Fruit fly (Drosophila melanogaster) whole organism, prepupa: ENCODE results near the gene Arl5.
A peak's percentile ranks its signal among the peaks of the same experiment; 100 is the strongest.

Experiments used
- Blimp-1 ChIP-seq: fragments of 200-800 bp; sonication (Bioruptor generic); optimal IDR thresholded peaks from 3 replicates; lab custom pipeline; 2017; ENCODE audit warnings: missing biosample characterization, missing genetic modification characterization, mild to moderate bottlenecking, moderate library complexity, missing genetic modification reagents
- CG10669 ChIP-seq: fragments of 200-800 bp; sonication (Bioruptor generic); optimal IDR thresholded peaks from 3 replicates; lab custom pipeline; 2018; ENCODE audit warnings: missing biosample characterization, mild to moderate bottlenecking, missing genetic modification characterization, moderate library complexity
- CG11294 ChIP-seq: fragments of 200-800 bp; sonication (Bioruptor generic); IDR thresholded peaks from 2 replicates; pipeline ENCODE4 v1.3.6; 2022; ENCODE audit warnings: missing biosample characterization, missing genetic modification characterization
- CG11762 ChIP-seq: fragments of 200-800 bp; sonication (Bioruptor generic); optimal IDR thresholded peaks from 3 replicates; lab custom pipeline; 2016; ENCODE audit warnings: missing biosample characterization, missing genetic modification characterization; ENCODE audit not compliant: insufficient read depth
- CG11902 ChIP-seq: fragments of 200-800 bp; sonication (Bioruptor generic); optimal IDR thresholded peaks from 3 replicates; lab custom pipeline; 2016; ENCODE audit warnings: missing biosample characterization, missing genetic modification characterization
- CG15336 ChIP-seq: fragments of 200-800 bp; sonication (Bioruptor generic); IDR thresholded peaks from 2 replicates; pipeline ENCODE4 v1.3.6; 2022; ENCODE audit warnings: missing biosample characterization, missing genetic modification characterization
- CG1621 ChIP-seq: fragments of 200-800 bp; sonication (Bioruptor generic); optimal IDR thresholded peaks from 3 replicates; lab custom pipeline; 2018; ENCODE audit warnings: missing biosample characterization, mild to moderate bottlenecking, missing genetic modification characterization
- CG16779 ChIP-seq: fragments of 200-800 bp; sonication (Bioruptor generic); optimal IDR thresholded peaks from 3 replicates; lab custom pipeline; 2017; ENCODE audit warnings: missing biosample characterization, mild to moderate bottlenecking, missing genetic modification characterization
- CG3032 ChIP-seq: fragments of 200-800 bp; optimal IDR thresholded peaks from 2 replicates; lab custom pipeline; 2019; ENCODE audit warnings: missing biosample characterization, mild to moderate bottlenecking, missing genetic modification characterization, moderate library complexity
- CG32006 ChIP-seq: fragments of 200-800 bp; sonication (Bioruptor generic); optimal IDR thresholded peaks from 3 replicates; lab custom pipeline; 2017; ENCODE audit warnings: missing biosample characterization, mild to moderate bottlenecking, missing genetic modification characterization
- CG34406 ChIP-seq: fragments of 200-800 bp; sonication (Bioruptor generic); optimal IDR thresholded peaks from 3 replicates; lab custom pipeline; 2016; ENCODE audit warnings: missing biosample characterization, missing genetic modification characterization
- CG4318 ChIP-seq: fragments of 200-800 bp; sonication (Bioruptor generic); optimal IDR thresholded peaks from 3 replicates; lab custom pipeline; 2017; ENCODE audit warnings: missing biosample characterization, mild to moderate bottlenecking, missing genetic modification characterization
- CG6163 ChIP-seq: fragments of 200-800 bp; sonication (Bioruptor generic); IDR thresholded peaks from 3 replicates; pipeline ENCODE4 v1.3.6; 2022; ENCODE audit warnings: missing biosample characterization, missing genetic modification characterization
- CG6276 ChIP-seq: fragments of 200-800 bp; sonication (Bioruptor generic); optimal IDR thresholded peaks from 2 replicates; lab custom pipeline; 2017; ENCODE audit warnings: missing biosample characterization, mild to moderate bottlenecking, missing genetic modification characterization
- CG6792 ChIP-seq: fragments of 200-800 bp; sonication (Bioruptor generic); optimal IDR thresholded peaks from 3 replicates; lab custom pipeline; 2016; ENCODE audit warnings: missing biosample characterization, missing genetic modification characterization
- CG6808 ChIP-seq: fragments of 200-800 bp; sonication (Bioruptor generic); optimal IDR thresholded peaks from 3 replicates; lab custom pipeline; 2017; ENCODE audit warnings: missing biosample characterization, missing genetic modification characterization, mild to moderate bottlenecking, moderate library complexity, missing genetic modification reagents
- CG6854 ChIP-seq: fragments of 200-800 bp; sonication (Bioruptor generic); optimal IDR thresholded peaks from 2 replicates; lab custom pipeline; 2017; ENCODE audit warnings: missing biosample characterization, mild to moderate bottlenecking, missing genetic modification characterization
- CG7368 ChIP-seq: fragments of 200-800 bp; sonication (Bioruptor generic); optimal IDR thresholded peaks from 3 replicates; lab custom pipeline; 2016; ENCODE audit warnings: missing biosample characterization, missing genetic modification characterization
- CG8319 ChIP-seq: fragments of 200-800 bp; sonication (Bioruptor generic); optimal IDR thresholded peaks from 3 replicates; lab custom pipeline; 2016; ENCODE audit warnings: missing biosample characterization, missing genetic modification characterization
- CG8632 ChIP-seq: fragments of 200-800 bp; sonication (Bioruptor generic); optimal IDR thresholded peaks from 3 replicates; lab custom pipeline; 2016; ENCODE audit warnings: missing biosample characterization, missing genetic modification characterization
- Eip75B ChIP-seq: fragments of 200-800 bp; sonication (Bioruptor generic); optimal IDR thresholded peaks from 3 replicates; lab custom pipeline; 2016; ENCODE audit warnings: missing biosample characterization, missing genetic modification characterization
- Eip78C ChIP-seq: fragments of 200-800 bp; sonication (Bioruptor generic); peaks from one replicate; lab custom pipeline; 2016; ENCODE audit warnings: missing biosample characterization, missing genetic modification characterization
- Eip93F ChIP-seq: fragments of 200-800 bp; sonication (Bioruptor generic); optimal IDR thresholded peaks from 2 replicates; lab custom pipeline; 2016; ENCODE audit warnings: missing biosample characterization, mild to moderate bottlenecking, missing genetic modification characterization
- Ets96B ChIP-seq: fragments of 200-800 bp; optimal IDR thresholded peaks from 2 replicates; lab custom pipeline; 2019; ENCODE audit warnings: missing biosample characterization, mild to moderate bottlenecking, missing genetic modification characterization, moderate library complexity
- Gug ChIP-seq: fragments of 200-800 bp; sonication (Bioruptor generic); IDR thresholded peaks from 2 replicates; pipeline ENCODE4 v1.3.6; 2022; ENCODE audit warnings: missing biosample characterization, missing genetic modification characterization
- Hr38 ChIP-seq: sonication (Bioruptor generic); optimal IDR thresholded peaks from 2 replicates; lab custom pipeline; 2016; ENCODE audit warnings: missing biosample characterization, missing genetic modification characterization
- Hr39 ChIP-seq: fragments of 200-800 bp; sonication (Bioruptor generic); optimal IDR thresholded peaks from 2 replicates; lab custom pipeline; 2016; ENCODE audit warnings: missing biosample characterization, missing genetic modification characterization
- Hr4 ChIP-seq: fragments of 200-800 bp; sonication (Bioruptor generic); optimal IDR thresholded peaks from 3 replicates; lab custom pipeline; 2016; ENCODE audit warnings: missing biosample characterization, missing genetic modification characterization
- Lpt ChIP-seq: fragments of 200-800 bp; sonication (Bioruptor generic); optimal IDR thresholded peaks from 3 replicates; lab custom pipeline; 2016; ENCODE audit warnings: missing biosample characterization, missing genetic modification characterization
- Met ChIP-seq: fragments of 200-800 bp; sonication (Bioruptor generic); optimal IDR thresholded peaks from 3 replicates; lab custom pipeline; 2016; ENCODE audit warnings: missing biosample characterization, missing genetic modification characterization
- Sox15 ChIP-seq: fragments of 200-800 bp; sonication (Bioruptor generic); optimal IDR thresholded peaks from 3 replicates; lab custom pipeline; 2016; ENCODE audit warnings: missing biosample characterization, missing genetic modification characterization
- achi ChIP-seq: fragments of 200-800 bp; sonication (Bioruptor generic); optimal IDR thresholded peaks from 3 replicates; lab custom pipeline; 2016; ENCODE audit warnings: missing biosample characterization, missing genetic modification characterization
- acj6 ChIP-seq: fragments of 200-800 bp; sonication (Bioruptor generic); optimal IDR thresholded peaks from 3 replicates; lab custom pipeline; 2016; ENCODE audit warnings: missing biosample characterization, missing genetic modification characterization
- cyc ChIP-seq: fragments of 200-800 bp; sonication (Bioruptor generic); optimal IDR thresholded peaks from 3 replicates; lab custom pipeline; 2016; ENCODE audit warnings: missing biosample characterization, missing genetic modification characterization
- dac ChIP-seq: fragments of 200-800 bp; sonication (Bioruptor generic); optimal IDR thresholded peaks from 2 replicates; lab custom pipeline; 2017; ENCODE audit warnings: missing biosample characterization, mild to moderate bottlenecking, missing genetic modification characterization
- dsx ChIP-seq: fragments of 200-800 bp; optimal IDR thresholded peaks from 3 replicates; lab custom pipeline; 2019; ENCODE audit warnings: missing biosample characterization, mild to moderate bottlenecking, missing genetic modification characterization, moderate library complexity; ENCODE audit not compliant: poor library complexity, severe bottlenecking
- eg ChIP-seq: fragments of 200-800 bp; sonication (Bioruptor generic); IDR thresholded peaks from 3 replicates; pipeline ENCODE4 v1.3.6; 2022; ENCODE audit warnings: missing biosample characterization, missing genetic modification characterization
- esn ChIP-seq: fragments of 200-800 bp; sonication (Bioruptor generic); optimal IDR thresholded peaks from 2 replicates; lab custom pipeline; 2016; ENCODE audit warnings: missing biosample characterization, mild to moderate bottlenecking, missing genetic modification characterization, moderate library complexity
- fd59A ChIP-seq: fragments of 200-800 bp; sonication (Bioruptor generic); optimal IDR thresholded peaks from 2 replicates; lab custom pipeline; 2017; ENCODE audit warnings: missing biosample characterization, mild to moderate bottlenecking, missing genetic modification characterization, missing genetic modification reagents
- fd85E ChIP-seq: fragments of 200-800 bp; sonication (Bioruptor generic); optimal IDR thresholded peaks from 3 replicates; lab custom pipeline; 2016; ENCODE audit warnings: missing biosample characterization, missing genetic modification characterization
- lz ChIP-seq: fragments of 200-800 bp; sonication (Bioruptor generic); optimal IDR thresholded peaks from 3 replicates; lab custom pipeline; 2016; ENCODE audit warnings: missing biosample characterization, missing genetic modification characterization
- net ChIP-seq: fragments of 200-800 bp; sonication (Bioruptor generic); optimal IDR thresholded peaks from 3 replicates; lab custom pipeline; 2016; ENCODE audit warnings: missing biosample characterization, missing genetic modification characterization
- salr ChIP-seq, 2 experiments: fragments of 200-800 bp; sonication (Bioruptor generic); optimal IDR thresholded peaks; 3 replicates each; lab custom pipeline; 2016 to 2018; ENCODE audit warnings: missing biosample characterization in 2 of 2, missing genetic modification characterization in 2 of 2, mild to moderate bottlenecking in 1 of 2
- spab ChIP-seq: fragments of 200-800 bp; sonication (Bioruptor generic); optimal IDR thresholded peaks from 2 replicates; lab custom pipeline; 2017; ENCODE audit warnings: missing biosample characterization, mild to moderate bottlenecking, missing genetic modification characterization, missing genetic modification reagents
- svp ChIP-seq: fragments of 200-800 bp; sonication (Bioruptor generic); peaks from one replicate; lab custom pipeline; 2016; ENCODE audit warnings: missing biosample characterization, missing genetic modification characterization
- topi ChIP-seq: fragments of 200-800 bp; sonication (Bioruptor generic); optimal IDR thresholded peaks from 3 replicates; lab custom pipeline; 2016; ENCODE audit warnings: missing biosample characterization, missing genetic modification characterization
- vri ChIP-seq: fragments of 200-800 bp; sonication (Bioruptor generic); optimal IDR thresholded peaks from 3 replicates; lab custom pipeline; 2016; ENCODE audit warnings: missing biosample characterization, mild to moderate bottlenecking, missing genetic modification characterization

The Arl5 gene

dm6 chr3L:8320105-8320813, 20.6 kb upstream of the Arl5 start, which contains the start of gene CG13670 (continued):
- TF ChIP-seq dsx (GFP tag; lab: Kevin White, UChicago) (no peak), lz (GFP tag; lab: Kevin White, UChicago) (no peak), Lpt (GFP tag; lab: Kevin White, UChicago) (no peak), svp (GFP tag; lab: Kevin White, UChicago) (peak; percentile 64), CG8632 (no peak), Hr39 (GFP tag; lab: Kevin White, UChicago) (peak; percentile 13), Eip93F (GFP tag; lab: Kevin White, UChicago) (no peak), Eip78C (GFP tag; lab: Kevin White, UChicago) (peak; percentile 68), CG4318 (GFP tag; lab: Kevin White, UChicago) (no peak), salr (GFP tag; optimal IDR thresholded peaks at IDR 0.05; lab: Kevin White, UChicago) (no peak), CG11294 (GFP tag; lab: Robert Waterston, UW) (no peak), CG11902 (GFP tag; lab: Kevin White, UChicago) (peak; percentile 38), CG6276 (GFP tag; lab: Kevin White, UChicago) (peak; percentile 46), CG32006 (GFP tag; lab: Kevin White, UChicago) (peak; percentile 36), acj6 (GFP tag; lab: Kevin White, UChicago) (no peak), CG8319 (no peak), CG3032 (tag; lab: Kevin White, UChicago) (no peak), esn (GFP tag; lab: Kevin White, UChicago) (no peak), achi (peak; percentile 29), dac (no peak), CG1621 (tag; lab: Kevin White, UChicago) (no peak), Blimp-1 (no peak), Hr4 (GFP tag; lab: Kevin White, UChicago) (peak; percentile 43), CG6808 (GFP tag; lab: Kevin White, UChicago) (no peak), CG34406 (GFP tag; lab: Kevin White, UChicago) (peak; percentile 12), CG15336 (GFP tag; lab: Robert Waterston, UW) (peak; percentile 57), CG11762 (peak; percentile 40), Met (GFP tag; lab: Kevin White, UChicago) (no peak), cyc (GFP tag; lab: Kevin White, UChicago) (peak; percentile 18), Hr38 (GFP tag; lab: Kevin White, UChicago) (no peak)

- TF ChIP-seq net (peak; percentile 45), CG10669 (GFP tag; lab: Kevin White, UChicago) (no peak), cyc (GFP tag; lab: Kevin White, UChicago) (no peak), CG11762 (no peak), Sox15 (GFP tag; lab: Kevin White, UChicago) (no peak), eg (GFP tag; lab: Robert Waterston, UW) (peak; percentile 93), spab (GFP tag; lab: Kevin White, UChicago) (no peak), CG6163 (peak; percentile 87), CG6792 (GFP tag; lab: Kevin White, UChicago) (no peak), Hr39 (GFP tag; lab: Kevin White, UChicago) (no peak), CG8632 (no peak), topi (GFP tag; lab: Kevin White, UChicago) (no peak), Eip93F (GFP tag; lab: Kevin White, UChicago) (no peak), Lpt (GFP tag; lab: Kevin White, UChicago) (peak; percentile 71), fd59A (GFP tag; lab: Kevin White, UChicago) (no peak), dac (peak; percentile 54), Gug (GFP tag; lab: Robert Waterston, UW) (peak; percentile 78), CG7368 (no peak), Eip78C (GFP tag; lab: Kevin White, UChicago) (peak; percentile 68), CG4318 (GFP tag; lab: Kevin White, UChicago) (peak; percentile 65), CG16779 (peak; percentile 11), acj6 (GFP tag; lab: Kevin White, UChicago) (peak; percentile 38), Eip75B (peak; percentile 32), Met (GFP tag; lab: Kevin White, UChicago) (no peak), salr (GFP tag; optimal IDR thresholded peaks at IDR 0.05; lab: Kevin White, UChicago) (peak in 1 of 2 experiments; percentile 34), lz (GFP tag; lab: Kevin White, UChicago) (no peak), fd85E (no peak), Ets96B (no peak), vri (GFP tag; lab: Kevin White, UChicago) (no peak), CG3032 (tag; lab: Kevin White, UChicago) (no peak), CG6854 (GFP tag; lab: Kevin White, UChicago) (no peak)
These were observed 19.4 kb upstream of the Arl5 start, which contains the start of gene CG43059 for dm6 chr3L:8318916-8319506. CG43059 (minus strand) TSS chr3L:8318966.
